Worm (Caenorhabditis elegans) whole organism, L1 larva: ENCODE results near the gene C13G3.1.

ENCODE experiments used
- Y116A8C.19 ChIP-seq: sonication (generic microtip); optimal IDR thresholded peaks from 2 replicates; lab custom pipeline; 2016; ENCODE audit warnings: missing compliant biosample characterization, missing genetic modification characterization, borderline replicate concordance
- aly-2 ChIP-seq: fragments of 150-350 bp; optimal IDR thresholded peaks from 2 replicates; lab custom pipeline; 2014; ENCODE audit warnings: missing biosample characterization, missing genetic modification characterization
- blmp-1 ChIP-seq: fragments of 150-350 bp; optimal IDR thresholded peaks from 2 replicates; lab custom pipeline; 2014; ENCODE audit warnings: missing biosample characterization, missing genetic modification characterization
- ces-1 ChIP-seq: fragments of 150-350 bp; optimal IDR thresholded peaks from 2 replicates; lab custom pipeline; 2014; ENCODE audit warnings: missing biosample characterization, missing genetic modification reagents, missing genetic modification characterization
- efl-1 ChIP-seq, 4 experiments: fragments of 150-350 bp; optimal IDR thresholded peaks in 3 of 4; peaks in 1 of 4; 1 replicate in 1 of 4; 2 replicates in 3 of 4; lab custom pipeline; 2014; ENCODE audit warnings: missing biosample characterization in 2 of 4, missing genetic modification characterization in 2 of 4, missing genetic modification reagents in 2 of 4
- egl-13 ChIP-seq: sonication (generic microtip); optimal IDR thresholded peaks from 2 replicates; lab custom pipeline; 2016; ENCODE audit warnings: missing genotype, missing genetic modification reagents, missing genetic modification characterization, missing compliant biosample characterization
- elt-2 ChIP-seq: sonication (generic microtip); optimal IDR thresholded peaks from 2 replicates; lab custom pipeline; 2016; ENCODE audit warnings: missing genetic modification characterization, mild to moderate bottlenecking, inconsistent platforms, missing compliant biosample characterization, missing genetic modification reagents
- fkh-8 ChIP-seq: sonication (generic microtip); optimal IDR thresholded peaks from 2 replicates; lab custom pipeline; 2016; ENCODE audit warnings: mild to moderate bottlenecking, missing genetic modification characterization, missing compliant biosample characterization
- fos-1 ChIP-seq: fragments of 150-350 bp; optimal IDR thresholded peaks from 2 replicates; lab custom pipeline; 2014; ENCODE audit warnings: missing biosample characterization, missing genetic modification characterization
- hlh-4 ChIP-seq: sonication (generic microtip); optimal IDR thresholded peaks from 2 replicates; lab custom pipeline; 2016; ENCODE audit warnings: mild to moderate bottlenecking, missing genetic modification characterization, missing compliant biosample characterization
- lin-14 ChIP-seq: fragments of 200-800 bp; sonication (Bioruptor generic); optimal IDR thresholded peaks from 2 replicates; lab custom pipeline; 2018; ENCODE audit warnings: mild to moderate bottlenecking, missing genetic modification characterization, moderate library complexity, missing compliant biosample characterization
- lin-35 ChIP-seq, 2 experiments: fragments of 150-350 bp; optimal IDR thresholded peaks; 2 replicates each; lab custom pipeline; 2014; ENCODE audit warnings: missing biosample characterization in 2 of 2, missing genetic modification characterization in 2 of 2, missing genetic modification reagents in 2 of 2
- lsy-2 ChIP-seq, 2 experiments: fragments of 150-350 bp; optimal IDR thresholded peaks; 2 replicates each; lab custom pipeline; 2014; ENCODE audit warnings: missing biosample characterization in 2 of 2, missing genetic modification characterization in 2 of 2
- mab-9 ChIP-seq: fragments of 200-800 bp; sonication (Bioruptor generic); IDR thresholded peaks from 2 replicates; pipeline ENCODE4 v1.3.6; 2022; ENCODE audit warnings: missing genetic modification reagents, missing genetic modification characterization, missing compliant biosample characterization
- nhr-11 ChIP-seq: fragments of 150-350 bp; optimal IDR thresholded peaks from 2 replicates; lab custom pipeline; 2014; ENCODE audit warnings: missing biosample characterization, missing genetic modification characterization
- nhr-12 ChIP-seq: sonication (generic microtip); optimal IDR thresholded peaks from 2 replicates; lab custom pipeline; 2017; ENCODE audit warnings: missing biosample characterization, missing genetic modification characterization
- nhr-20 ChIP-seq: sonication (generic microtip); optimal IDR thresholded peaks from 2 replicates; lab custom pipeline; 2016; ENCODE audit warnings: mild to moderate bottlenecking, missing genetic modification characterization, missing compliant biosample characterization
- nhr-47 ChIP-seq: sonication (generic microtip); optimal IDR thresholded peaks from 2 replicates; lab custom pipeline; 2016; ENCODE audit warnings: mild to moderate bottlenecking, missing genetic modification characterization, moderate library complexity, missing compliant biosample characterization
- nhr-71 ChIP-seq: sonication (generic microtip); optimal IDR thresholded peaks from 2 replicates; lab custom pipeline; 2016; ENCODE audit warnings: mild to moderate bottlenecking, missing genetic modification characterization, moderate library complexity, missing compliant biosample characterization
- nhr-85 ChIP-seq: sonication (generic microtip); peaks from one replicate; lab custom pipeline; 2016; ENCODE audit warnings: missing genetic modification characterization, inconsistent platforms, missing compliant biosample characterization
- pqm-1 ChIP-seq: sonication (generic microtip); optimal IDR thresholded peaks from 3 replicates; lab custom pipeline; 2017; ENCODE audit warnings: missing biosample characterization, missing genetic modification characterization
- rnt-1 ChIP-seq: sonication (generic microtip); optimal IDR thresholded peaks from 2 replicates; lab custom pipeline; 2016; ENCODE audit warnings: mild to moderate bottlenecking, missing genetic modification characterization, moderate library complexity, missing compliant biosample characterization
- snu-23 ChIP-seq: sonication (generic microtip); optimal IDR thresholded peaks from 2 replicates; lab custom pipeline; 2016; ENCODE audit warnings: missing genetic modification characterization, missing compliant biosample characterization
- sox-4 ChIP-seq: sonication (generic microtip); optimal IDR thresholded peaks from 2 replicates; lab custom pipeline; 2016; ENCODE audit warnings: missing genetic modification characterization, missing compliant biosample characterization
- sup-37 ChIP-seq: fragments of 200-800 bp; sonication (Bioruptor generic); optimal IDR thresholded peaks from 2 replicates; lab custom pipeline; 2018; ENCODE audit warnings: mild to moderate bottlenecking, missing genetic modification characterization, missing compliant biosample characterization
- unc-130 ChIP-seq: fragments of 150-350 bp; optimal IDR thresholded peaks from 2 replicates; lab custom pipeline; 2017; ENCODE audit warnings: missing biosample characterization, missing genetic modification characterization, inconsistent platforms
- unc-30 ChIP-seq: sonication (generic microtip); optimal IDR thresholded peaks from 2 replicates; lab custom pipeline; 2017; ENCODE audit warnings: missing biosample characterization, missing genetic modification characterization
- unc-98 ChIP-seq: fragments of 200-800 bp; sonication (Bioruptor generic); IDR thresholded peaks from 2 replicates; pipeline ENCODE4 v1.3.6; 2022; ENCODE audit warnings: missing genetic modification characterization, missing compliant biosample characterization
- vab-15 ChIP-seq: sonication (generic microtip); optimal IDR thresholded peaks from 2 replicates; lab custom pipeline; 2017; ENCODE audit warnings: missing genotype, mild to moderate bottlenecking, missing genetic modification characterization, missing compliant biosample characterization
- xbp-1 ChIP-seq: sonication (generic microtip); optimal IDR thresholded peaks from 2 replicates; lab custom pipeline; 2016; ENCODE audit warnings: missing genetic modification characterization, missing compliant biosample characterization

C13G3.1 gene

DNA sequence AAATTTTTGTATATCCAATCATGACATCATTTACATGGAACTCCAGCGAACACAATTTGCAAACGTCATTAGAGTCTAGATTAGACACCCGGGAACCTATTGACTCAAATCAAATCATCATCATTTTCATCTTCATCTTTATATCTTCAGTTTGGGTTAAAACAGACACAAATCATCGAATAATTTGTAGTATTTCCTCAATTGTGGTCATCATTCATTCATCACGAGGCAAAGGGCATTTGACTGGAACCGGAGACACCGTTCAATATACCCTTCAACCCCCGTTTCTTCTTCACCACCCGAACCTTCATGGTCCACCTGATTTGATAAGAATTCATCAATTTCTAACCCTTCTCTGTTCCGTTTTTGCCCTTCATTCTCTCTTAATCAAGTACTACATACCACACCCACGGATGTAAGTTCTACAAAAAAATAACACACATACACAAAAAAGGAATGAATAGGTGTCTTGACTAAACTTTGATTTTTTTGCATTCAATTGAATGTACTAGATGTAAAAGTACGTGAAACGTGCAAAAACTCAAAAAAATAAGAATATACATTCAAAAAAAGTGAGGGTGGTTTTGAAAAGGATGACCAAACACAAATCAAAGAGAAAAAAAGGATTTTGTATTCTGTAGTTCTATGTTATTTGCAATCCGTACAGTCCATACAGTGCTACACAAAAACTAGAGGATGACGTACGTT lies 4.7 kb upstream of the C13G3.1 start:
- TF ChIP-seq lin-35 (GFP tag; optimal IDR thresholded peaks at IDR 0.05; lab: Kevin White, UChicago) (peak in 1 of 2 experiments; percentile 1), blmp-1 (tag; lab: Kevin White, UChicago) (no peak), nhr-85 (tag; lab: Kevin White, UChicago) (peak; percentile 58), aly-2 (tag; lab: Kevin White, UChicago) (no peak), lin-14 (peak; percentile 5), efl-1 (optimal IDR thresholded peaks at IDR 0.05; lab: Kevin White, UChicago) (no peak), efl-1 (GFP tag; optimal IDR thresholded peaks at IDR 0.05 in 1 of 2; lab: Kevin White, UChicago) (peak in 1 of 2 experiments; percentile 72)
- TF ChIP-seq, all 84 proteins: peak for 4

ce11 chrV:11014758-11015157 lies 2.5 kb upstream of the C13G3.1 start:
- peak; percentile 91 for TF ChIP-seq hlh-4 (tag; lab: Kevin White, UChicago)
- no peak for TF ChIP-seq lin-35 (GFP tag; optimal IDR thresholded peaks at IDR 0.05; lab: Kevin White, UChicago)
- TF ChIP-seq nhr-47 (tag; lab: Kevin White, UChicago): peak; percentile 4
- TF ChIP-seq nhr-71: peak; percentile 33
- TF ChIP-seq, all 84 proteins: peak for 3

- TF ChIP-seq pqm-1 (tag; lab: Kevin White, UChicago) (no peak), nhr-20 (tag; lab: Kevin White, UChicago) (no peak), fos-1 (tag; lab: Kevin White, UChicago) (no peak), egl-13 (tag; lab: Kevin White, UChicago) (no peak), unc-30 (no peak), Y116A8C.19 (no peak), nhr-11 (no peak), snu-23 (GFP tag; lab: Kevin White, UChicago) (no peak), vab-15 (tag; lab: Kevin White, UChicago) (no peak), nhr-47 (tag; lab: Kevin White, UChicago) (no peak), aly-2 (tag; lab: Kevin White, UChicago) (no peak), elt-2 (tag; lab: Kevin White, UChicago) (no peak), blmp-1 (tag; lab: Kevin White, UChicago) (no peak), ces-1 (GFP tag; lab: Kevin White, UChicago) (no peak), nhr-12 (tag; lab: Kevin White, UChicago) (no peak), lsy-2 (tag; optimal IDR thresholded peaks at IDR 0.05; lab: Kevin White, UChicago) (no peak)
Observed at ce11 chrV:11013179-11013578, 914 bp upstream of the C13G3.1 start.

DNA sequence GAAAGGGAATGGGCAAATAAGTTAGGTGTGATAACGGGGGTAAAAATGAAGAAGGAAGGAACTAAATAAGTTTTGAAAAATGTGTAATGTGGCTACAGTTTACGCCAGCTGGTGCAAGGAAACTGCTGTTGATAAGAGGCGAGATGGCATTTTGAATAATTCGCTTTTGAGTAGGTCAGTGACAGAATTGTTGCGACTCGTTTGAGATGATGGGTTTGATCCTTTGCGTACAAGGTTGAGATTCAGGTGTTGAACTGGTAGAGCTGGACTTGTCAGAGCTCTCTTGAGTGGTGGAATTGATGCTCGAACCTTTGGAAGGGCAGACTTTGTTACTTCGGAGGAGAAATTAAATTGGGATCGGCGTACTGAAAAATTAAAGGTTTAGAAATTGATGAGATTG lies 458 bp downstream of the C13G3.1 start:
- TF ChIP-seq ces-1 (GFP tag; lab: Kevin White, UChicago) (no peak), unc-98 (no peak), efl-1 (optimal IDR thresholded peaks at IDR 0.05; lab: Kevin White, UChicago) (no peak), efl-1 (GFP tag; optimal IDR thresholded peaks at IDR 0.05 in 1 of 2; lab: Kevin White, UChicago) (peak in 1 of 2 experiments; percentile 90)

- peak; percentile 39 for TF ChIP-seq nhr-47 (tag; lab: Kevin White, UChicago)
- TF ChIP-seq sox-4: peak; percentile 54
- TF ChIP-seq fkh-8 (tag; lab: Kevin White, UChicago): peak; percentile 78
- no peak for TF ChIP-seq rnt-1
- peak; percentile 32 for TF ChIP-seq nhr-71
- TF ChIP-seq xbp-1 (tag; lab: Kevin White, UChicago): no peak
- TF ChIP-seq unc-130 (tag; lab: Kevin White, UChicago): no peak
- TF ChIP-seq mab-9 (GFP tag; lab: Robert Waterston, UW): no peak
- TF ChIP-seq vab-15 (tag; lab: Kevin White, UChicago): no peak
- no peak for TF ChIP-seq nhr-20 (tag; lab: Kevin White, UChicago)
- peak; percentile 4 for TF ChIP-seq lin-14
- peak; percentile 23 for TF ChIP-seq egl-13 (tag; lab: Kevin White, UChicago)
- TF ChIP-seq sup-37 (GFP tag; lab: Kevin White, UChicago): no peak
- no peak for TF ChIP-seq snu-23 (GFP tag; lab: Kevin White, UChicago)
- TF ChIP-seq, all 84 proteins: peak for 6
Observed at ce11 chrV:11010768-11011167, 1.5 kb downstream of the C13G3.1 start.
